Worm (Caenorhabditis elegans): ENCODE data around the gene wht-2.

wht-2 gene

DNA sequence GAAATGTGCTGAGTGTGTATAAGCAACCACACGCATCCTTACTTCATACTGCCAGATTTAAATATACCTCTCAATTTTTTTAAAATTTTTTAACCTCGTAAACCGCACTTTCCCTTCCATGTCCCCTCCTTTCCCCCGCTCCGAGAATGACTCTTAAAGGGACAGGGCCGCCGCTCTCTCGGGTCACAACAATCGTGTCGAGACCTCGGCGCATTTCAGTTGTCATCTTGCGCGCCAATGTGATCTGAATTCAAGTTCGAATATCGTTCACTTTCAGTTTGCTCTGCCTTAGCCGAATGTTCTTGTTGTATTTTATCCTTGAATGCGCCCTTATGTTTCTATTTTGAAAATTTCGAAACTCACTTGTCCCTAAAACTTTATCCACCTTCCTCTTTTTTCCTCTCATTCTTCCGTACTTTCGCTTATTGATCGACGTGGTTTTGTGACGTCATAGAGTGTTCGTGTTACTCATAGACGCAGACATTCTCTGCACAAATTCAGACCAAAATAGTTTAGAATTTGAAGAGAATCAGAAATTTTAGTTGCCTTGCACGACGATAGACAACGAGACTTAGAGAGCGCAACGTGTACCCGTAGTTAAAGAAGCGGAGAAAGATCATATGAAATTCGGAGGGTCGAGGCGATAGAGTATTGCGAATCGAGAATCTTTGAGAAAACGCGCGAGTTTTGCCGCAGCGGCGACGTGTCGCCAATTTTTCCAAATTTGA lies 52.2 kb downstream of the wht-2 start (continued):
- TF ChIP-seq nhr-90 (tag; optimal IDR thresholded peaks at IDR 0.05; ENCODE audit: poor library complexity) (peak; percentile 48), elt-2 (tag; optimal IDR thresholded peaks at IDR 0.05) (peak; percentile 27), dpl-1 (GFP tag; optimal IDR thresholded peaks at IDR 0.05) (peak; percentile 29 to 56 (median 55)), ceh-8 (GFP tag; optimal IDR thresholded peaks at IDR 0.05) (peak; percentile 48), lin-15B (tag; optimal IDR thresholded peaks at IDR 0.05) (peak; percentile 50), F16B12.6 (tag; optimal IDR thresholded peaks at IDR 0.05) (no peak), egl-27 (tag; optimal IDR thresholded peaks at IDR 0.05) (peak in 1 of 2 experiments; percentile 32), xbp-1 (tag; optimal IDR thresholded peaks at IDR 0.05) (peak; percentile 77), isw-1 (GFP tag; IDR thresholded peaks at IDR 0.05) (peak; percentile 34; the same call in 1 of the 2 replicates), unc-130 (tag; optimal IDR thresholded peaks at IDR 0.05) (peak; percentile 49), unc-98 (GFP tag; IDR thresholded peaks at IDR 0.05) (no peak), elt-3 (tag; optimal IDR thresholded peaks at IDR 0.05) (peak in 2 of 6 experiments; percentile 9 to 53), ces-1 (GFP tag; optimal IDR thresholded peaks at IDR 0.05) (no peak), nhr-71 (tag; optimal IDR thresholded peaks at IDR 0.05) (peak; percentile 90), nhr-28 (tag; optimal IDR thresholded peaks at IDR 0.05) (no peak), sup-37 (GFP tag; optimal IDR thresholded peaks at IDR 0.05) (no peak), ama-1 (optimal IDR thresholded peaks at IDR 0.05) (peak; percentile 73), aha-1 (tag; optimal IDR thresholded peaks at IDR 0.05) (no peak), ets-5 (GFP tag; IDR thresholded peaks at IDR 0.05) (no peak), vab-15 (tag; optimal IDR thresholded peaks at IDR 0.05) (peak; percentile 4), nhr-76 (tag; optimal IDR thresholded peaks at IDR 0.05) (no peak), ceh-90 (tag; optimal IDR thresholded peaks at IDR 0.05) (no peak), lsy-2 (tag; optimal IDR thresholded peaks at IDR 0.05) (peak; percentile 71 to 78), lin-35 (GFP tag; optimal IDR thresholded peaks at IDR 0.05) (peak; percentile 28 to 79), sptf-1 (tag; optimal IDR thresholded peaks at IDR 0.05) (no peak), blmp-1 (tag; optimal IDR thresholded peaks at IDR 0.05) (peak; percentile 93), irx-1 (tag; optimal IDR thresholded peaks at IDR 0.05) (peak; percentile 63), unc-62 (GFP tag; optimal IDR thresholded peaks at IDR 0.05) (no peak), fkh-10 (GFP tag; optimal IDR thresholded peaks at IDR 0.05) (peak; percentile 27), mef-2 (tag; optimal IDR thresholded peaks at IDR 0.05) (peak; percentile 29), nhr-84 (tag; optimal IDR thresholded peaks at IDR 0.05) (no peak), fos-1 (tag; optimal IDR thresholded peaks at IDR 0.05) (peak; percentile 74), snu-23 (GFP tag; optimal IDR thresholded peaks at IDR 0.05) (peak; percentile 86), lin-13 (GFP tag; optimal IDR thresholded peaks at IDR 0.05) (peak; percentile 37), tbx-2 (tag; optimal IDR thresholded peaks at IDR 0.05) (peak; percentile 79), Y116A8C.19 (tag; optimal IDR thresholded peaks at IDR 0.05; ENCODE audit: borderline replicate concordance) (no peak), hpl-2 (GFP tag; optimal IDR thresholded peaks at IDR 0.05) (peak; percentile 32), hlh-4 (tag; optimal IDR thresholded peaks at IDR 0.05) (no peak), nhr-47 (tag; optimal IDR thresholded peaks at IDR 0.05) (peak; percentile 80), mab-9 (GFP tag; IDR thresholded peaks at IDR 0.05) (no peak), fkh-4 (tag; optimal IDR thresholded peaks at IDR 0.05; ENCODE audit: borderline replicate concordance) (no peak), lir-3 (tag; optimal IDR thresholded peaks at IDR 0.05; ENCODE audit: poor library complexity) (peak; percentile 69)
